Worm (Caenorhabditis elegans) whole organism, L4 larva: Measurements from ENCODE around the gene pgap-1.

Source experiments
- ceh-28 ChIP-seq: fragments of 150-350 bp; optimal IDR thresholded peaks from 2 replicates; lab custom pipeline; 2014; ENCODE audit warnings: missing biosample characterization, missing genetic modification reagents, missing genetic modification characterization
- dve-1 ChIP-seq: sonication (generic microtip); optimal IDR thresholded peaks from 2 replicates; lab custom pipeline; 2017; ENCODE audit warnings: antibody characterized with exemption, mild to moderate bottlenecking, missing genetic modification characterization, missing compliant biosample characterization; ENCODE audit not compliant: insufficient read depth
- egl-27 ChIP-seq: sonication (generic microtip); optimal IDR thresholded peaks from 3 replicates; lab custom pipeline; 2017; ENCODE audit warnings: missing biosample characterization, missing genetic modification reagents, missing genetic modification characterization
- fkh-10 ChIP-seq: fragments of 150-350 bp; optimal IDR thresholded peaks from 2 replicates; lab custom pipeline; 2014; ENCODE audit warnings: missing biosample characterization, missing genetic modification reagents, missing genetic modification characterization
- fos-1 ChIP-seq: fragments of 150-350 bp; optimal IDR thresholded peaks from 2 replicates; lab custom pipeline; 2014; ENCODE audit warnings: missing biosample characterization, missing genetic modification characterization
- lin-39 ChIP-seq: fragments of 150-350 bp; optimal IDR thresholded peaks from 2 replicates; lab custom pipeline; 2014; ENCODE audit warnings: missing biosample characterization, missing genetic modification reagents, missing genetic modification characterization
- lir-3 ChIP-seq: sonication (generic microtip); optimal IDR thresholded peaks from 2 replicates; lab custom pipeline; 2016; ENCODE audit warnings: mild to moderate bottlenecking, missing genetic modification characterization, missing compliant biosample characterization
- mes-2 ChIP-seq: sonication (generic microtip); optimal IDR thresholded peaks from 2 replicates; lab custom pipeline; 2016; ENCODE audit warnings: missing genotype, mild to moderate bottlenecking, missing genetic modification characterization, missing compliant biosample characterization; ENCODE audit not compliant: poor library complexity, severe bottlenecking
- nhr-48 ChIP-seq: sonication (generic microtip); optimal IDR thresholded peaks from 2 replicates; lab custom pipeline; 2016; ENCODE audit warnings: mild to moderate bottlenecking, missing genetic modification characterization, missing compliant biosample characterization
- nhr-76 ChIP-seq: fragments of 150-350 bp; optimal IDR thresholded peaks from 2 replicates; lab custom pipeline; 2014; ENCODE audit warnings: missing biosample characterization, missing genetic modification characterization
- sdz-12 ChIP-seq: fragments of 200-800 bp; sonication (Bioruptor generic); optimal IDR thresholded peaks from 2 replicates; lab custom pipeline; 2018; ENCODE audit warnings: mild to moderate bottlenecking, missing genetic modification characterization, missing compliant biosample characterization
- zag-1 ChIP-seq: fragments of 150-350 bp; optimal IDR thresholded peaks from 2 replicates; lab custom pipeline; 2014; ENCODE audit warnings: missing biosample characterization, missing genetic modification characterization

- TF ChIP-seq lin-39 (tag; lab: Kevin White, UChicago) (no peak), egl-27 (no peak), ceh-28 (tag; lab: Kevin White, UChicago) (no peak), dve-1 (tag; lab: Kevin White, UChicago) (no peak), zag-1 (no peak), nhr-48 (tag; lab: Kevin White, UChicago) (no peak), fkh-10 (GFP tag; lab: Kevin White, UChicago) (no peak), sdz-12 (no peak), fos-1 (tag; lab: Kevin White, UChicago) (no peak), nhr-76 (tag; lab: Kevin White, UChicago) (no peak), mes-2 (tag; lab: Kevin White, UChicago) (no peak), lir-3 (no peak)
Observed at ce11 chrV:11247846-11248245, 6.2 kb downstream of the pgap-1 start, which contains the start of gene mam-4.
